Worm (Caenorhabditis elegans): ENCODE data around the gene nlp-34.

- TF ChIP-seq ceh-14 (tag; optimal IDR thresholded peaks at IDR 0.05) (no peak), ceh-19 (GFP tag; optimal IDR thresholded peaks at IDR 0.05) (no peak), fkh-10 (GFP tag; optimal IDR thresholded peaks at IDR 0.05) (no peak), T23F11.4 (GFP tag; optimal IDR thresholded peaks at IDR 0.05) (no peak), tbx-7 (tag; optimal IDR thresholded peaks at IDR 0.05) (no peak), ama-1 (optimal IDR thresholded peaks at IDR 0.05) (no peak), nfya-1 (tag; optimal IDR thresholded peaks at IDR 0.05) (no peak), hlh-8 (tag; optimal IDR thresholded peaks at IDR 0.05) (no peak)
Observed at ce11 chrV:4007927-4008326, 29.0 kb upstream of the nlp-34 start, which contains the start of gene srh-7.
